Fruit fly (Drosophila melanogaster) whole organism, pupa: ENCODE data around the gene CG14451.

Experiments
- CG12605 ChIP-seq: fragments of 200-800 bp; sonication (Bioruptor generic); IDR thresholded peaks from 2 replicates; pipeline ENCODE4 v1.3.6; 2022; ENCODE audit warnings: missing biosample characterization, missing genetic modification characterization
- CG14655 ChIP-seq: fragments of 200-800 bp; sonication (Bioruptor generic); optimal IDR thresholded peaks from 3 replicates; lab custom pipeline; 2017; ENCODE audit warnings: mild to moderate bottlenecking, missing biosample characterization, missing genetic modification reagents, missing genetic modification characterization
- CG15710 ChIP-seq: fragments of 200-800 bp; sonication (Bioruptor generic); optimal IDR thresholded peaks from 2 replicates; lab custom pipeline; 2018; ENCODE audit warnings: missing biosample characterization, mild to moderate bottlenecking, missing genetic modification characterization, moderate library complexity
- CG17806 ChIP-seq: fragments of 200-800 bp; sonication (Bioruptor generic); optimal IDR thresholded peaks from 2 replicates; lab custom pipeline; 2018; ENCODE audit warnings: missing biosample characterization, mild to moderate bottlenecking, missing genetic modification characterization, moderate library complexity

DNA sequence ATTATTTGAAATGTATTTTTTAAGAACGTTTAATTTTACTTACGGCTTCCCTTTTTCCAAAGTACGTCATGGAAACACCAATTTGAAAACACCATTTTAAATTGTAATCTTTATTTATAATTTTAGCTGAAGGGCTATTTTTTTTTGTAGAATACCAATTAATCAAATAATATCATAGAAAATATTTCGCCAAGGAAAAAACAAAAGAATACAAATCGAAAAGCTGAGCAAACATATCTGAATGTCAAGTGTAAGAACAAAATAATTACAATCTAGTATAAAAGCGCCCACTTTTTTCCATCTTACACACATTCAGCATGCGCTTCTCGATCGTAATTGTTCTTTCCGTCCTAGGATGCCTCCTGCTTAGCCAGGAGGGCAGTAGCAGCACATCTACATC is 26.2 kb downstream of the CG14451 start, which contains the start of gene CG14452:
- TF ChIP-seq CG14655, result no peak
- TF ChIP-seq CG17806, result no peak
- no peak for TF ChIP-seq CG12605 (GFP tag; lab: Robert Waterston, UW)
- TF ChIP-seq CG15710 (tag; lab: Kevin White, UChicago), result no peak
